Fruit fly (Drosophila melanogaster): ENCODE results near the gene CG11327.

CG11327 gene

DNA sequence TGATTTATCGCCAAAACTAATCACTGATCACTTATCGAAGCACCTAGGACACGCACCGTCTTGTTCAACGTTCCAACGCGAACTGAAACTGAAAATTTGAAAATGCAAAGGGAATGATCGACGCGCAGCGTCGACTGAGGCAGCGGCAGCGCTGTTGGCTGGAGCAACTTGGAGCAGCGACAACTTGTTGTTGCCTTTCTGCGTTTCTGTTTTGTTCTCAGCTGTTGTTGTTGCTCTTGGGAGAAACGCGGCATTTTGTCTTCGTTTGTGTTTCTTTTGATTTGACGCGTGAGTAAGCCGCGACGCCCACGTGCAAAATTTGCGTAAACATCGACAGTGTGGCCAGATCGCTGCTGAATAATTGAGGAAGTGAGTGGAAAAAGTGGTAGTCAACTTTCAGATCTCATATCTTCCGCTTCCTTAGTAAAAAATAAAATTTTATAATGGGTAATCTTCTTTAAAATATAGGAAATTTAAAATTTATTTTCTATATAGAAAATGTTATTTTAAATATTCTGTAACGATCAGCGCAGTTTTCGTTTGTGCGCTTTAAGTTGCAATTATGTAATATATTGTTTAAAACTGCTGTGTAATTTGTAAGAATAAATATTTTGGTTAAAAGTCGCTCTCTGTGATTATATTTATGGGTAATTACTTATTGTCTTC is 22.6 kb upstream of the CG11327 start, which contains the start of gene Tsp (continued):
- peak; percentile 4 for TF ChIP-seq CG15514 (GFP tag; optimal IDR thresholded peaks at IDR 0.05)
- TF ChIP-seq cwo (GFP tag; optimal IDR thresholded peaks at IDR 0.05), result peak; percentile 66
- peak; percentile 86 for TF ChIP-seq sr (GFP tag; IDR thresholded peaks at IDR 0.05)
- peak; percentile 59 for TF ChIP-seq CG5180 (GFP tag; optimal IDR thresholded peaks at IDR 0.05)
- TF ChIP-seq Sox100B (GFP tag; optimal IDR thresholded peaks at IDR 0.05), result peak; percentile 5
- TF ChIP-seq seq (GFP tag; IDR thresholded peaks at IDR 0.05), result peak; percentile 8; the same call in 1 of the 2 replicates
- peak; percentile 5 for TF ChIP-seq CG8290 (GFP tag; optimal IDR thresholded peaks at IDR 0.05)
- TF ChIP-seq CG8290 (tag; optimal IDR thresholded peaks at IDR 0.05), result no peak
- 0 out of 3 replicates have a peak, but pooled peaks have one; percentile 51 for TF ChIP-seq CG2199 (GFP tag; IDR thresholded peaks at IDR 0.05)
- TF ChIP-seq Meics (GFP tag; optimal IDR thresholded peaks at IDR 0.05), result peak; percentile 17
- no peak for TF ChIP-seq vfl (GFP tag; optimal IDR thresholded peaks at IDR 0.05)
- TF ChIP-seq so (GFP tag; IDR thresholded peaks at IDR 0.05), result peak; percentile 43; the same call in 1 of the 3 replicates
- TF ChIP-seq hkb (optimal IDR thresholded peaks at IDR 0.05), result no peak
- TF ChIP-seq hkb (GFP tag; IDR thresholded peaks at IDR 0.05), result no peak
- TF ChIP-seq CG5953 (GFP tag; IDR thresholded peaks at IDR 0.05), result no peak
- TF ChIP-seq sna (GFP tag; IDR thresholded peaks at IDR 0.05; ENCODE audit: partially characterized antibody), result 0 out of 2 replicates have a peak, but pooled peaks have one; percentile 16
- peak; percentile 7 for TF ChIP-seq CG8359 (GFP tag; optimal IDR thresholded peaks at IDR 0.05; ENCODE audit: borderline replicate concordance)
- no peak for TF ChIP-seq sisA (GFP tag; IDR thresholded peaks at IDR 0.05)
- TF ChIP-seq Deaf1 (tag; optimal IDR thresholded peaks at IDR 0.05), result peak; percentile 4
- peak in 1 of 2 experiments; percentile 33 for TF ChIP-seq Trl (optimal IDR thresholded peaks at IDR 0.05)
- TF ChIP-seq Trl (GFP tag; optimal IDR thresholded peaks at IDR 0.05), result no peak
- TF ChIP-seq unpg (GFP tag; optimal IDR thresholded peaks at IDR 0.05), result peak; percentile 0
- TF ChIP-seq mirr (GFP tag; optimal IDR thresholded peaks at IDR 0.05), result peak; percentile 0
- peak; percentile 8 for TF ChIP-seq CG2678 (tag; optimal IDR thresholded peaks at IDR 0.05)
- TF ChIP-seq Usf (GFP tag; optimal IDR thresholded peaks at IDR 0.05), result no peak
- TF ChIP-seq CG42726 (GFP tag; IDR thresholded peaks at IDR 0.05; ENCODE audit: partially characterized antibody), result 0 out of 2 replicates have a peak, but pooled peaks have one; percentile 47
- peak; percentile 9 for TF ChIP-seq sug (tag; optimal IDR thresholded peaks at IDR 0.05)
- TF ChIP-seq vvl (GFP tag; IDR thresholded peaks at IDR 0.05), result peak; percentile 54
- no peak for TF ChIP-seq Blimp-1 (GFP tag; optimal IDR thresholded peaks at IDR 0.05)
- TF ChIP-seq nom (GFP tag; optimal IDR thresholded peaks at IDR 0.05), result peak; percentile 46
- peak; percentile 93 for TF ChIP-seq CG4360 (GFP tag; IDR thresholded peaks at IDR 0.05)
- TF ChIP-seq dm (GFP tag; optimal IDR thresholded peaks at IDR 0.05), result peak; percentile 68
- peak; percentile 22; the same call in 1 of the 3 replicates for TF ChIP-seq row (GFP tag; IDR thresholded peaks at IDR 0.05)
- peak; percentile 5; the same call in 1 of the 2 replicates for TF ChIP-seq E2f2 (GFP tag; IDR thresholded peaks at IDR 0.05)
- no peak for TF ChIP-seq Fer1 (GFP tag; optimal IDR thresholded peaks at IDR 0.05)
- TF ChIP-seq oc (tag; optimal IDR thresholded peaks at IDR 0.05), result peak; percentile 16
- TF ChIP-seq Pdp1 (GFP tag; optimal IDR thresholded peaks at IDR 0.05), result peak in 1 of 2 experiments; percentile 54
- TF ChIP-seq Neu2 (GFP tag; optimal IDR thresholded peaks at IDR 0.05; ENCODE audit: borderline replicate concordance), result peak; percentile 44
- peak; percentile 25 for TF ChIP-seq CG7271 (tag; optimal IDR thresholded peaks at IDR 0.05)
- TF ChIP-seq gfzf (GFP tag; optimal IDR thresholded peaks at IDR 0.05), result peak; percentile 32
- TF ChIP-seq Opbp (GFP tag; IDR thresholded peaks at IDR 0.05; ENCODE audit: partially characterized antibody), result 0 out of 3 replicates have a peak, but pooled peaks have one; percentile 27
- TF ChIP-seq lab (GFP tag; optimal IDR thresholded peaks at IDR 0.05), result peak; percentile 14
- TF ChIP-seq gem (tag; optimal IDR thresholded peaks at IDR 0.05), result peak; percentile 26
- no peak for TF ChIP-seq Chrac-16 (GFP tag; optimal IDR thresholded peaks at IDR 0.05)
- peak; percentile 82 for TF ChIP-seq CG12769 (tag; optimal IDR thresholded peaks at IDR 0.05)
- TF ChIP-seq luna (GFP tag; optimal IDR thresholded peaks at IDR 0.05), result no peak
- peak; percentile 77 for TF ChIP-seq stwl (tag; optimal IDR thresholded peaks at IDR 0.05)
- 0 out of 2 replicates have a peak, but pooled peaks have one; percentile 10 for TF ChIP-seq CG31441 (GFP tag; IDR thresholded peaks at IDR 0.05)

All from whole organism, embryonic.